Fruit fly (Drosophila melanogaster) whole organism, embryonic: Measurements from ENCODE around the gene Smvt.

Experiments
- Atf3 ChIP-seq: fragments of 200-800 bp; sonication (Bioruptor generic); optimal IDR thresholded peaks from 3 replicates; lab custom pipeline; 2016; ENCODE audit warnings: missing biosample characterization, missing genetic modification characterization
- B-H2 ChIP-seq: fragments of 200-800 bp; sonication (Bioruptor generic); optimal IDR thresholded peaks from 2 replicates; lab custom pipeline; 2018; ENCODE audit warnings: missing biosample characterization, mild to moderate bottlenecking, missing genetic modification characterization
- BEAF-32 ChIP-seq: fragments of 200-800 bp; sonication (Bioruptor generic); optimal IDR thresholded peaks from 3 replicates; lab custom pipeline; 2017; ENCODE audit warnings: missing biosample characterization, missing genetic modification characterization, mild to moderate bottlenecking, moderate library complexity, missing genetic modification reagents
- Blimp-1 ChIP-seq: fragments of 200-800 bp; sonication (Bioruptor generic); optimal IDR thresholded peaks from 3 replicates; lab custom pipeline; 2018; ENCODE audit warnings: missing biosample characterization, missing genetic modification characterization, mild to moderate bottlenecking, moderate library complexity, missing genetic modification reagents
- BtbVII ChIP-seq: fragments of 200-800 bp; sonication (Bioruptor generic); optimal IDR thresholded peaks from 3 replicates; lab custom pipeline; 2017; ENCODE audit warnings: missing biosample characterization, mild to moderate bottlenecking, missing genetic modification characterization
- CG10565 ChIP-seq: fragments of 200-800 bp; sonication (Bioruptor generic); optimal IDR thresholded peaks from 3 replicates; lab custom pipeline; 2016; ENCODE audit warnings: missing biosample characterization, mild to moderate bottlenecking, missing genetic modification characterization
- CG12155 ChIP-seq: fragments of 200-800 bp; sonication (Bioruptor generic); optimal IDR thresholded peaks from 3 replicates; lab custom pipeline; 2016; ENCODE audit warnings: missing biosample characterization, missing genetic modification characterization
- CG13287 ChIP-seq: fragments of 200-800 bp; sonication (Bioruptor generic); IDR thresholded peaks from 2 replicates; pipeline ENCODE4 v1.3.6; 2022; ENCODE audit warnings: missing biosample characterization, missing genetic modification characterization; ENCODE audit not compliant: partially characterized antibody
- CG14014 ChIP-seq: fragments of 200-800 bp; sonication (Bioruptor generic); IDR thresholded peaks from 2 replicates; pipeline ENCODE4 v1.3.6; 2022; ENCODE audit warnings: missing biosample characterization, missing genetic modification characterization
- CG15514 ChIP-seq: fragments of 200-800 bp; sonication (Bioruptor generic); optimal IDR thresholded peaks from 3 replicates; lab custom pipeline; 2017; ENCODE audit warnings: missing biosample characterization, missing genetic modification characterization, mild to moderate bottlenecking, moderate library complexity, missing genetic modification reagents
- CG1647 ChIP-seq: fragments of 200-800 bp; sonication (Bioruptor generic); optimal IDR thresholded peaks from 3 replicates; lab custom pipeline; 2016; ENCODE audit warnings: missing biosample characterization, missing genetic modification characterization
- CG16813 ChIP-seq: fragments of 200-800 bp; sonication (Bioruptor generic); IDR thresholded peaks from 3 replicates; pipeline ENCODE4 v1.3.6; 2022; ENCODE audit warnings: missing biosample characterization, missing genetic modification characterization; ENCODE audit not compliant: partially characterized antibody
- CG2199 ChIP-seq: fragments of 200-800 bp; sonication (Bioruptor generic); IDR thresholded peaks from 3 replicates; pipeline ENCODE4 v1.3.6; 2022; ENCODE audit warnings: missing biosample characterization, missing genetic modification characterization
- CG3065 ChIP-seq: fragments of 200-800 bp; sonication (Bioruptor generic); optimal IDR thresholded peaks from 2 replicates; lab custom pipeline; 2016; ENCODE audit warnings: missing biosample characterization, missing genetic modification characterization
- CG32532 ChIP-seq: fragments of 200-800 bp; sonication (Bioruptor generic); IDR thresholded peaks from 2 replicates; pipeline ENCODE4 v1.3.6; 2022; ENCODE audit warnings: missing biosample characterization, missing genetic modification characterization
- CG4707 ChIP-seq: fragments of 200-800 bp; sonication (Bioruptor generic); optimal IDR thresholded peaks from 2 replicates; lab custom pipeline; 2018; ENCODE audit warnings: missing biosample characterization, mild to moderate bottlenecking, missing genetic modification characterization, moderate library complexity
- CG9727 ChIP-seq: fragments of 200-800 bp; sonication (Bioruptor generic); optimal IDR thresholded peaks from 3 replicates; lab custom pipeline; 2017; ENCODE audit warnings: missing biosample characterization, mild to moderate bottlenecking, missing genetic modification characterization
- CG9817 ChIP-seq: fragments of 200-800 bp; sonication (Bioruptor generic); optimal IDR thresholded peaks from 2 replicates; lab custom pipeline; 2018; ENCODE audit warnings: missing biosample characterization, mild to moderate bottlenecking, missing genetic modification characterization, moderate library complexity
- CTCF ChIP-seq: fragments of 200-800 bp; sonication (Bioruptor generic); optimal IDR thresholded peaks from 2 replicates; lab custom pipeline; 2017; ENCODE audit warnings: missing biosample characterization, mild to moderate bottlenecking, missing genetic modification characterization, moderate library complexity
- D19A ChIP-seq: fragments of 200-800 bp; optimal IDR thresholded peaks from 3 replicates; lab custom pipeline; 2019; ENCODE audit warnings: missing biosample characterization, mild to moderate bottlenecking, missing genetic modification characterization, moderate library complexity
- Dip3 ChIP-seq: fragments of 200-800 bp; sonication (Bioruptor generic); optimal IDR thresholded peaks from 3 replicates; lab custom pipeline; 2016; ENCODE audit warnings: missing biosample characterization, missing genetic modification characterization
- Doc3 ChIP-seq: fragments of 200-800 bp; sonication (Bioruptor generic); IDR thresholded peaks from 3 replicates; pipeline ENCODE4 v1.3.6; 2022; ENCODE audit warnings: missing biosample characterization, missing genetic modification characterization; ENCODE audit not compliant: partially characterized antibody
- Gug ChIP-seq: fragments of 200-800 bp; sonication (Bioruptor generic); IDR thresholded peaks from 4 replicates; pipeline ENCODE4 v1.3.6; 2022; ENCODE audit warnings: missing biosample characterization, missing genetic modification characterization
- HLH3B ChIP-seq: fragments of 200-800 bp; sonication (Bioruptor generic); IDR thresholded peaks from 2 replicates; pipeline ENCODE4 v1.3.6; 2022; ENCODE audit warnings: missing biosample characterization, missing genetic modification characterization
- HLH54F ChIP-seq: fragments of 200-800 bp; sonication (Bioruptor generic); optimal IDR thresholded peaks from 3 replicates; lab custom pipeline; 2016; ENCODE audit warnings: missing biosample characterization, missing genetic modification characterization
- Hsf ChIP-seq: fragments of 200-800 bp; sonication (Bioruptor generic); optimal IDR thresholded peaks from 3 replicates; lab custom pipeline; 2016; ENCODE audit warnings: missing biosample characterization, missing genetic modification characterization
- MBD-R2 ChIP-seq: fragments of 200-800 bp; sonication (Bioruptor generic); IDR thresholded peaks from 2 replicates; pipeline ENCODE4 v1.3.6; 2022; ENCODE audit warnings: missing biosample characterization, missing genetic modification characterization
- NK7.1 ChIP-seq: fragments of 200-800 bp; sonication (Bioruptor generic); optimal IDR thresholded peaks from 3 replicates; lab custom pipeline; 2016; ENCODE audit warnings: missing biosample characterization, missing genetic modification characterization
- Scr ChIP-seq: fragments of 200-800 bp; sonication (Bioruptor generic); IDR thresholded peaks from 2 replicates; pipeline ENCODE4 v1.3.6; 2022; ENCODE audit warnings: missing biosample characterization, missing genetic modification characterization; ENCODE audit not compliant: partially characterized antibody
- Spps ChIP-seq: fragments of 200-800 bp; sonication (Bioruptor generic); optimal IDR thresholded peaks from 2 replicates; lab custom pipeline; 2018; ENCODE audit warnings: missing biosample characterization, mild to moderate bottlenecking, missing genetic modification characterization
- Xbp1 ChIP-seq: fragments of 200-800 bp; sonication (Bioruptor generic); optimal IDR thresholded peaks from 3 replicates; lab custom pipeline; 2016; ENCODE audit warnings: missing biosample characterization, mild to moderate bottlenecking, missing genetic modification characterization
- az2 ChIP-seq: fragments of 200-800 bp; sonication (Bioruptor generic); optimal IDR thresholded peaks from 3 replicates; lab custom pipeline; 2016; ENCODE audit warnings: missing biosample characterization, missing genetic modification characterization
- bowl ChIP-seq: fragments of 200-800 bp; sonication (Bioruptor generic); IDR thresholded peaks from 2 replicates; pipeline ENCODE4 v1.3.6; 2022; ENCODE audit warnings: missing biosample characterization, missing genetic modification characterization
- croc ChIP-seq: fragments of 200-800 bp; sonication (Bioruptor generic); conservative IDR thresholded peaks from 3 replicates; pipeline ENCODE4 v1.3.6; 2022; ENCODE audit warnings: missing biosample characterization, missing genetic modification characterization
- emc ChIP-seq: fragments of 200-800 bp; sonication (Bioruptor generic); optimal IDR thresholded peaks from 2 replicates; lab custom pipeline; 2016; ENCODE audit warnings: missing biosample characterization, missing genetic modification characterization
- exex ChIP-seq: fragments of 200-800 bp; sonication (Bioruptor generic); optimal IDR thresholded peaks from 4 replicates; lab custom pipeline; 2018; ENCODE audit warnings: missing biosample characterization, mild to moderate bottlenecking, missing genetic modification characterization, moderate library complexity
- grn ChIP-seq: fragments of 200-800 bp; sonication (Bioruptor generic); optimal IDR thresholded peaks from 3 replicates; lab custom pipeline; 2017; ENCODE audit warnings: missing biosample characterization, missing genetic modification characterization
- kah ChIP-seq: fragments of 200-800 bp; sonication (Bioruptor generic); optimal IDR thresholded peaks from 2 replicates; lab custom pipeline; 2018; ENCODE audit warnings: missing biosample characterization, mild to moderate bottlenecking, missing genetic modification characterization
- mam ChIP-seq: fragments of 200-800 bp; sonication (Bioruptor generic); optimal IDR thresholded peaks from 3 replicates; lab custom pipeline; 2016; ENCODE audit warnings: missing biosample characterization, missing genetic modification characterization
- org-1 ChIP-seq: fragments of 200-800 bp; sonication (Bioruptor generic); optimal IDR thresholded peaks from 2 replicates; lab custom pipeline; 2017; ENCODE audit warnings: missing biosample characterization, missing genetic modification characterization
- pum ChIP-seq: fragments of 200-800 bp; sonication (Bioruptor generic); optimal IDR thresholded peaks from 2 replicates; lab custom pipeline; 2016; ENCODE audit warnings: missing biosample characterization, missing genetic modification characterization
- sim ChIP-seq: fragments of 200-800 bp; sonication (Bioruptor generic); IDR thresholded peaks from 2 replicates; pipeline ENCODE4 v1.3.6; 2022; ENCODE audit warnings: missing biosample characterization, missing genetic modification characterization
- twi ChIP-seq: fragments of 200-800 bp; optimal IDR thresholded peaks from 2 replicates; lab custom pipeline; 2019; ENCODE audit warnings: missing biosample characterization, mild to moderate bottlenecking, missing genetic modification characterization, moderate library complexity
- tx ChIP-seq: fragments of 200-800 bp; sonication (Bioruptor generic); optimal IDR thresholded peaks from 2 replicates; lab custom pipeline; 2016; ENCODE audit warnings: missing biosample characterization, missing genetic modification characterization
- unc-4 ChIP-seq: fragments of 200-800 bp; sonication (Bioruptor generic); IDR thresholded peaks from 2 replicates; pipeline ENCODE4 v1.3.6; 2022; ENCODE audit warnings: missing biosample characterization, missing genetic modification characterization; ENCODE audit not compliant: partially characterized antibody
- vvl ChIP-seq: fragments of 200-800 bp; sonication (Bioruptor generic); IDR thresholded peaks from 2 replicates; pipeline ENCODE4 v1.3.6; 2022; ENCODE audit warnings: missing biosample characterization, missing genetic modification characterization
- zfh2 ChIP-seq: fragments of 200-800 bp; sonication (Bioruptor generic); optimal IDR thresholded peaks from 2 replicates; lab custom pipeline; 2016; ENCODE audit warnings: missing biosample characterization, missing genetic modification characterization

Gene Smvt

DNA sequence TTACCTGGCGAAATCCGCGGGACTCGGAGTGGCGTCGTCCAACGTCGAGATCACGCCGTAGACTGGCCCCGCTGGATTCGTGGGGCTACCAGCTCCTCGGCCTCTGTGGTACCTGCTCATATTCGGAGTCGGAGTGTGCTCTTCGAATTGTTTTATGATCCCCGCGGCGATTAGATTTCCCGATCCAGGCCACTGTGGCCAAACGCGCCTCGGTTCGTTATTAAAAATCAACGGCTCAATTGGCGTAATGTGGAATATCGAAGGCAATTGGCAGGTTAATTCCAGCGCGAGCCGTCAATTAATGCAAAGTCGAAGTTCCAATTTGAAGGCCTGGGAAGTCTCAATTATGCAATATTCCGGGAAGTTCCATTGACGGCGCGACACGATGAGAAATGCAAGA is 48.2 kb upstream of the Smvt start (continued):
- no peak for TF ChIP-seq org-1

DNA sequence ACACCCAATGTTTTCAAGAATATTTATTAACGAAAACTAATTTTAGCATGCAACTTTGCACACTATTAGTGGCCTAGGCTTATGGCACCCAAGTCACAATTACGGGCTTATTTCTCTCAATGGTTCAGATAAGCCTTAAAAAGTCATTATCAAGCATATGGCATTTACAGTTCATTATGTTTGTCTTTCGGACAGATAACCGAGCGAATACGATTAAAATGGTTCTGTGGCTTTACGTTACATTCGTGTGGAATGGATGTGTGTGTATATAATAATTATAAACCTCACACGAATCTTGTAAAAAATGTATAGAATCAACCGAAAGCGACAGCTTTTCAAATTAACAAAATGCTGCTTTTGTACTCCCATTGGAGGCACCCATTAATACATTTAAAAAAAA is 47.2 kb upstream of the Smvt start:
- no peak for TF ChIP-seq CG32532 (GFP tag; lab: Robert Waterston, UW)
- TF ChIP-seq exex (tag; lab: Kevin White, UChicago): peak; percentile 2
- TF ChIP-seq CG2199: 0 out of 3 replicates have a peak, but pooled peaks have one; percentile 9
- no peak for TF ChIP-seq CG9727 (GFP tag; lab: Kevin White, UChicago)
- peak; percentile 9 for TF ChIP-seq twi
- TF ChIP-seq Gug (GFP tag; lab: Robert Waterston, UW): no peak

DNA sequence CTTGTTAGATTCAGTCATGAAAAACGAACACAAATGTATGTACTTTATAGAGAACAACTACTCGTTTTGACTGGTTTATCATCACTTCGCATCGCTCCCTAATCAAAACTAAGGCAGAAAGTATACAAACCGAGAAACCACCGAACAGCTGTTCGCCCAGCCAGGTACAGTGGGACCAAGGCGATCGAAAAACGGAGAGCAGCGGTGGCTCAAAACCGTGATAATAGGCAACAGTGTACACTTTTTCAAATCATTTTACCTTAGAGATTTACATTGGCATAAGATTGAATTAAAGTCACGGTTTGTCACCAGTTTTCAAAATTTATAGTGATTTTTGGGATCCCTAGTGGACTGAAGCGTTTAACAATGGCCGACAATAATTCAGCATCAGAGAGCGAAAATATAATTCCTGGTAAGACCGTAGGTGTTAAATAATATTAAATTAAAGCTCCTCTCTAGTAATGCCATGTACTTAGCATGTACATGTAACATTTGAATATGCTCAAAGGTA is 43.9 kb upstream of the Smvt start, which contains the start of the genes CG42233 and CG1971:
Gene CG42233, minus strand, starts transcription at position 51 of the 511 bp plus-strand sequence.
Gene CG1971, plus strand, starts transcription at position 241 of the 511 bp plus-strand sequence.
- TF ChIP-seq CTCF (GFP tag; lab: Kevin White, UChicago): peak; percentile 8
- peak; percentile 60; the same call in 1 of the 2 replicates for TF ChIP-seq vvl
- peak; percentile 32 for TF ChIP-seq zfh2 (GFP tag; lab: Kevin White, UChicago)
- peak; percentile 24 for TF ChIP-seq Xbp1 (GFP tag; lab: Kevin White, UChicago)
- TF ChIP-seq Dip3 (GFP tag; lab: Kevin White, UChicago): peak; percentile 13
- peak; percentile 34; the same call in 1 of the 2 replicates for TF ChIP-seq CG32532 (GFP tag; lab: Robert Waterston, UW)
- TF ChIP-seq az2 (GFP tag; lab: Kevin White, UChicago): peak; percentile 41
- TF ChIP-seq CG1647: peak; percentile 12
- TF ChIP-seq Doc3: 0 out of 3 replicates have a peak, but pooled peaks have one; percentile 21
- no peak for TF ChIP-seq CG10565 (GFP tag; lab: Kevin White, UChicago)
- TF ChIP-seq BEAF-32 (GFP tag; lab: Kevin White, UChicago): peak; percentile 16
- TF ChIP-seq CG3065 (GFP tag; lab: Kevin White, UChicago): no peak
- no peak for TF ChIP-seq croc (GFP tag; lab: Robert Waterston, UW)
- TF ChIP-seq CG13287 (GFP tag; lab: Robert Waterston, UW): peak; percentile 61
- TF ChIP-seq CG12155 (GFP tag; lab: Kevin White, UChicago): peak; percentile 4
- no peak for TF ChIP-seq B-H2 (GFP tag; lab: Kevin White, UChicago)
- peak; percentile 30 for TF ChIP-seq CG4707 (GFP tag; lab: Kevin White, UChicago)
- peak; percentile 37 for TF ChIP-seq CG15514 (GFP tag; lab: Kevin White, UChicago)
- no peak for TF ChIP-seq Atf3
- TF ChIP-seq tx (GFP tag; lab: Kevin White, UChicago): peak; percentile 5
- TF ChIP-seq sim (GFP tag; lab: Robert Waterston, UW): no peak
- TF ChIP-seq Blimp-1 (GFP tag; lab: Kevin White, UChicago): no peak
- 0 out of 3 replicates have a peak, but pooled peaks have one; percentile 31 for TF ChIP-seq CG16813
- TF ChIP-seq HLH54F (GFP tag; lab: Kevin White, UChicago): peak; percentile 19
- TF ChIP-seq BtbVII (GFP tag; lab: Kevin White, UChicago): no peak
- peak; percentile 44 for TF ChIP-seq grn (GFP tag; lab: Kevin White, UChicago)
- 0 out of 2 replicates have a peak, but pooled peaks have one; percentile 19 for TF ChIP-seq CG14014 (GFP tag; lab: Robert Waterston, UW)
- TF ChIP-seq pum (GFP tag; lab: Kevin White, UChicago): peak; percentile 31
- TF ChIP-seq mam (GFP tag; lab: Kevin White, UChicago): peak; percentile 25
- TF ChIP-seq Scr (GFP tag; lab: Robert Waterston, UW): 0 out of 2 replicates have a peak, but pooled peaks have one; percentile 11
- TF ChIP-seq kah (GFP tag; lab: Kevin White, UChicago): no peak
- TF ChIP-seq unc-4 (GFP tag; lab: Robert Waterston, UW): no peak
- TF ChIP-seq HLH3B (GFP tag; lab: Robert Waterston, UW): 0 out of 2 replicates have a peak, but pooled peaks have one; percentile 8
- TF ChIP-seq CG9727 (GFP tag; lab: Kevin White, UChicago): peak; percentile 0
- TF ChIP-seq Hsf (GFP tag; lab: Kevin White, UChicago): peak; percentile 46
- TF ChIP-seq emc (GFP tag; lab: Kevin White, UChicago): no peak
- peak; percentile 3 for TF ChIP-seq CG9817 (tag; lab: Kevin White, UChicago)
- TF ChIP-seq D19A (tag; lab: Kevin White, UChicago): no peak
- peak; percentile 48 for TF ChIP-seq MBD-R2 (GFP tag; lab: Robert Waterston, UW)
- no peak for TF ChIP-seq bowl
- TF ChIP-seq NK7.1 (GFP tag; lab: Kevin White, UChicago): no peak
- TF ChIP-seq twi: no peak
- no peak for TF ChIP-seq Spps
